Fruit fly (Drosophila melanogaster): Measurements from ENCODE around the gene Rca1.

Gene Rca1

dm6 chr2L:6874526-6875198, 22.5 kb downstream of the Rca1 start, which contains the start of gene Nlg2 (continued):
- TF ChIP-seq CG33557 (GFP tag; optimal IDR thresholded peaks at IDR 0.05) (no peak), odd (GFP tag; optimal IDR thresholded peaks at IDR 0.05) (peak; percentile 60), CG9727 (GFP tag; optimal IDR thresholded peaks at IDR 0.05) (peak; percentile 75), grn (GFP tag; optimal IDR thresholded peaks at IDR 0.05) (no peak), CG6854 (GFP tag; optimal IDR thresholded peaks at IDR 0.05) (peak; percentile 78), CG2199 (GFP tag; IDR thresholded peaks at IDR 0.05) (no peak), CG11504 (tag; optimal IDR thresholded peaks at IDR 0.05) (peak; percentile 84), CG7963 (GFP tag; IDR thresholded peaks at IDR 0.05; ENCODE audit: partially characterized antibody) (no peak), ind (GFP tag; optimal IDR thresholded peaks at IDR 0.05) (peak; percentile 45), CG14667 (GFP tag; IDR thresholded peaks at IDR 0.05) (no peak), Doc3 (GFP tag; IDR thresholded peaks at IDR 0.05; ENCODE audit: partially characterized antibody) (0 out of 3 replicates have a peak, but pooled peaks have one; percentile 23), CG18619 (GFP tag; optimal IDR thresholded peaks at IDR 0.05) (peak; percentile 77), Hr3 (GFP tag; optimal IDR thresholded peaks at IDR 0.05) (peak; percentile 47), bcd (GFP tag; optimal IDR thresholded peaks at IDR 0.05) (peak; percentile 62), Lim3 (GFP tag; IDR thresholded peaks at IDR 0.05) (no peak), CG32767 (GFP tag; IDR thresholded peaks at IDR 0.05) (no peak), B-H2 (GFP tag; optimal IDR thresholded peaks at IDR 0.05) (peak; percentile 21), CG2875 (GFP tag; optimal IDR thresholded peaks at IDR 0.05) (no peak), Hand (GFP tag; optimal IDR thresholded peaks at IDR 0.05) (peak; percentile 72), CG10147 (GFP tag; optimal IDR thresholded peaks at IDR 0.05) (peak; percentile 70), pan (optimal IDR thresholded peaks at IDR 0.05) (no peak), pan (GFP tag; optimal IDR thresholded peaks at IDR 0.05 in 1 of 2, IDR thresholded peaks at IDR 0.05 in 1 of 2) (peak in 1 of 2 experiments; percentile 20), CG8281 (tag; optimal IDR thresholded peaks at IDR 0.05) (peak; percentile 17), Hmr (GFP tag; optimal IDR thresholded peaks at IDR 0.05) (peak; percentile 81), ATbp (GFP tag; optimal IDR thresholded peaks at IDR 0.05) (peak; percentile 39), CG15011 (GFP tag; optimal IDR thresholded peaks at IDR 0.05) (peak; percentile 56), CG1529 (GFP tag; optimal IDR thresholded peaks at IDR 0.05) (peak; percentile 34), Dll (GFP tag; IDR thresholded peaks at IDR 0.05; ENCODE audit: partially characterized antibody) (no peak), HHEX (GFP tag; optimal IDR thresholded peaks at IDR 0.05) (peak; percentile 46), Xbp1 (GFP tag; optimal IDR thresholded peaks at IDR 0.05) (peak; percentile 43), CG8924 (tag; optimal IDR thresholded peaks at IDR 0.05) (peak; percentile 69), hb (GFP tag; IDR thresholded peaks at IDR 0.05; ENCODE audit: partially characterized antibody) (no peak), CG34376 (GFP tag; optimal IDR thresholded peaks at IDR 0.05) (peak; percentile 40), nerfin-1 (tag; optimal IDR thresholded peaks at IDR 0.05) (peak; percentile 43), prd (optimal IDR thresholded peaks at IDR 0.05) (no peak), prd (GFP tag; IDR thresholded peaks at IDR 0.05) (0 out of 3 replicates have a peak, but pooled peaks have one; percentile 17), Ssrp (tag; optimal IDR thresholded peaks at IDR 0.05) (peak; percentile 40), CG10654 (GFP tag; optimal IDR thresholded peaks at IDR 0.05) (peak; percentile 31), CG9817 (tag; optimal IDR thresholded peaks at IDR 0.05) (peak; percentile 36), CG15696 (tag; optimal IDR thresholded peaks at IDR 0.05) (no peak), CG5180 (GFP tag; optimal IDR thresholded peaks at IDR 0.05) (peak; percentile 57), CG4424 (GFP tag; optimal IDR thresholded peaks at IDR 0.05) (peak; percentile 52), Hr51 (GFP tag; optimal IDR thresholded peaks at IDR 0.05) (peak in 1 of 2 experiments; percentile 78), CG10979 (tag; optimal IDR thresholded peaks at IDR 0.05) (peak; percentile 52), CG6683 (GFP tag; optimal IDR thresholded peaks at IDR 0.05) (peak; percentile 36), CG17829 (tag; optimal IDR thresholded peaks at IDR 0.05) (peak; percentile 43), phol (tag; optimal IDR thresholded peaks at IDR 0.05) (peak; percentile 64), dmrt99B (tag; optimal IDR thresholded peaks at IDR 0.05) (peak; percentile 82)

Measured in whole organism, embryonic.